Fruit fly (Drosophila melanogaster) whole organism, larva: ENCODE measurements around the gene Smyd5.

Experiments used
- noc ChIP-seq: fragments of 200-800 bp; sonication (Bioruptor generic); optimal IDR thresholded peaks from 3 replicates; lab custom pipeline; 2019; ENCODE audit warnings: missing biosample characterization, mild to moderate bottlenecking, missing genetic modification characterization, moderate library complexity

Gene Smyd5

dm6 chr3R:21218733-21219165 lies at the start of gene Smyd5, which contains the start of gene Oga:
TSS of gene Smyd5 (minus strand) at chr3R:21218791.
TSS of gene Oga (plus strand) at chr3R:21219077.
- TF ChIP-seq noc = no peak

- no peak for TF ChIP-seq noc
These were observed 49.5 kb upstream of the Smyd5 start for dm6 chr3R:21267972-21268512.

dm6 chr3R:21263177-21263576 lies 44.6 kb upstream of the Smyd5 start:
- TF ChIP-seq noc = no peak

dm6 chr3R:21260795-21261194 lies 42.2 kb upstream of the Smyd5 start:
- no peak for TF ChIP-seq noc

- no peak for TF ChIP-seq noc
These were observed 35.7 kb upstream of the Smyd5 start for dm6 chr3R:21254296-21254695.

- TF ChIP-seq noc = no peak
These were observed 33.9 kb upstream of the Smyd5 start for dm6 chr3R:21252478-21252877.

- no peak for TF ChIP-seq noc
These were observed 28.0 kb upstream of the Smyd5 start, which contains the start of gene ETHR for dm6 chr3R:21246492-21247061. TSS of gene ETHR (plus strand) at chr3R:21247011.

dm6 chr3R:21245846-21246245 lies 27.3 kb upstream of the Smyd5 start:
- peak; percentile 72 for TF ChIP-seq noc

dm6 chr3R:21242318-21242717 lies 23.7 kb upstream of the Smyd5 start, which contains the start of gene CG5892:
TSS of gene CG5892 (plus strand) at chr3R:21242618.
- TF ChIP-seq noc = no peak

- no peak for TF ChIP-seq noc
These were observed 22.7 kb upstream of the Smyd5 start for dm6 chr3R:21241332-21241731.

dm6 chr3R:21237099-21237498 lies 18.5 kb upstream of the Smyd5 start, which contains the start of gene e:
TSS of gene e (minus strand) at chr3R:21237177.
- TF ChIP-seq noc = no peak

dm6 chr3R:21224230-21224629 lies 5.6 kb upstream of the Smyd5 start:
- no peak for TF ChIP-seq noc

dm6 chr3R:21223453-21224057 lies 5.0 kb upstream of the Smyd5 start, which contains the start of the genes CG3337 and Nelf-A:
TSS of gene CG3337 (minus strand) at chr3R:21223584.
TSS of gene Nelf-A (plus strand) at chr3R:21223704.
- TF ChIP-seq noc = no peak

dm6 chr3R:21215290-21215689 lies 3.3 kb downstream of the Smyd5 start:
- no peak for TF ChIP-seq noc

- TF ChIP-seq noc = no peak
These were observed 3.9 kb downstream of the Smyd5 start, which contains the start of gene Ddrgk1 for dm6 chr3R:21214693-21215145. TSS of gene Ddrgk1 (plus strand) at chr3R:21215079.

- no peak for TF ChIP-seq noc
These were observed 8.5 kb downstream of the Smyd5 start for dm6 chr3R:21210081-21210480.

- TF ChIP-seq noc = no peak
These were observed 11.8 kb downstream of the Smyd5 start for dm6 chr3R:21206802-21207238.

dm6 chr3R:21206327-21206728 lies 12.3 kb downstream of the Smyd5 start:
- TF ChIP-seq noc = no peak
